Worm (Caenorhabditis elegans) whole organism, early embryonic: ENCODE results near the gene sto-4.
A peak's percentile ranks its signal among the peaks of the same experiment; 100 is the strongest.

ENCODE experiments used
- B0310.2 ChIP-seq: sonication (generic microtip); optimal IDR thresholded peaks from 2 replicates; lab custom pipeline; 2016; ENCODE audit warnings: mild to moderate bottlenecking, missing genetic modification characterization, missing compliant biosample characterization
- F13C5.2 ChIP-seq: sonication (generic microtip); optimal IDR thresholded peaks from 2 replicates; lab custom pipeline; 2017; ENCODE audit warnings: mild to moderate bottlenecking, missing genetic modification characterization, inconsistent platforms, missing compliant biosample characterization
- aly-1 ChIP-seq: sonication (generic microtip); optimal IDR thresholded peaks from 2 replicates; lab custom pipeline; 2016; ENCODE audit warnings: missing genetic modification characterization, missing compliant biosample characterization
- ama-1 ChIP-seq: fragments of 150-350 bp; optimal IDR thresholded peaks from 2 replicates; lab custom pipeline; 2014
- ceh-13 ChIP-seq: fragments of 200-800 bp; sonication (Bioruptor generic); optimal IDR thresholded peaks from 2 replicates; lab custom pipeline; 2018; ENCODE audit warnings: mild to moderate bottlenecking, missing genetic modification characterization, missing compliant biosample characterization
- ceh-36 ChIP-seq: sonication (generic microtip); optimal IDR thresholded peaks from 2 replicates; lab custom pipeline; 2016; ENCODE audit warnings: missing genetic modification characterization, inconsistent platforms, missing compliant biosample characterization
- ets-7 ChIP-seq: sonication (generic microtip); optimal IDR thresholded peaks from 2 replicates; lab custom pipeline; 2016; ENCODE audit warnings: missing genotype, missing genetic modification characterization, missing compliant biosample characterization
- flt-1 ChIP-seq: fragments of 200-800 bp; sonication (Bioruptor generic); IDR thresholded peaks from 2 replicates; pipeline ENCODE4 v1.3.6; 2022; ENCODE audit warnings: missing genetic modification characterization, missing compliant biosample characterization
- hmbx-1 ChIP-seq: sonication (generic microtip); optimal IDR thresholded peaks from 2 replicates; lab custom pipeline; 2016; ENCODE audit warnings: mild to moderate bottlenecking, missing genetic modification characterization, missing compliant biosample characterization
- hmg-4 ChIP-seq: fragments of 200-800 bp; sonication (Bioruptor generic); optimal IDR thresholded peaks from 2 replicates; lab custom pipeline; 2018; ENCODE audit warnings: mild to moderate bottlenecking, missing genetic modification characterization, missing compliant biosample characterization
- hnd-1 ChIP-seq: sonication (generic microtip); optimal IDR thresholded peaks from 2 replicates; lab custom pipeline; 2016; ENCODE audit warnings: missing genetic modification characterization, missing compliant biosample characterization
- pes-1 ChIP-seq: fragments of 200-800 bp; sonication (Bioruptor generic); IDR thresholded peaks from 2 replicates; pipeline ENCODE4 v1.3.6; 2022; ENCODE audit warnings: missing genetic modification reagents, missing genetic modification characterization, missing compliant biosample characterization
- scrt-1 ChIP-seq: fragments of 200-800 bp; sonication (Bioruptor generic); IDR thresholded peaks from 2 replicates; pipeline ENCODE4 v1.3.6; 2022; ENCODE audit warnings: missing genetic modification characterization, missing compliant biosample characterization
- sea-1 ChIP-seq: fragments of 200-800 bp; sonication (Bioruptor generic); conservative IDR thresholded peaks from 2 replicates; pipeline ENCODE4 v1.3.6; 2022; ENCODE audit warnings: missing genetic modification characterization, missing compliant biosample characterization
- tbx-11 ChIP-seq: fragments of 200-800 bp; sonication (Bioruptor generic); IDR thresholded peaks from 2 replicates; pipeline ENCODE4 v1.3.6; 2022; ENCODE audit warnings: missing genetic modification characterization, missing compliant biosample characterization
- tbx-37 ChIP-seq: fragments of 200-800 bp; sonication (Bioruptor generic); conservative IDR thresholded peaks from 2 replicates; pipeline ENCODE4 v1.3.6; 2022; ENCODE audit warnings: missing genetic modification reagents, missing genetic modification characterization, missing compliant biosample characterization
- tra-4 ChIP-seq: sonication (generic microtip); optimal IDR thresholded peaks from 2 replicates; lab custom pipeline; 2017; ENCODE audit warnings: missing genetic modification characterization, missing compliant biosample characterization

sto-4 gene

ce11 chrX:11640463-11640995 lies 3.4 kb upstream of the sto-4 start:
- TF ChIP-seq tbx-37 (GFP tag; lab: Robert Waterston, UW), result no peak

DNA sequence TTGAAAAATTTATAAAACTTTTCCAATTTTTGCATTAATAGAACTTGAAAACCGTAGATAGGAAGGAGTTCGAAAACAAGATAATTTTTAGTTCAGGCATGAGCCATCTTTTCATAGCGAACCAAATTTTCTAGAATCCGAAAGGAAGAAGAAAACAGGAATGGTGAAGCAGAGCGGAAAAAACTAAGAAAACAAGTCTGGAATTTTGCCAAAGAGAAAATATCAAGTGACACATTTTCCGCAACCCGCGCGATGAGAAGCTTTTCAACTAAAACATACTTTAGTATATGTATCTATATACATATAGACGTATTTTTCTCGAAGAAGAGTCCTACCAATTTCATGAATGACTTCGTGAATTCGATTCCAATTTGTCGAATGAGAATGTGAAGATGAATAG lies 2.4 kb upstream of the sto-4 start:
- TF ChIP-seq tbx-11 (GFP tag; lab: Robert Waterston, UW) (no peak), tra-4 (tag; lab: Kevin White, UChicago) (no peak), ceh-13 (GFP tag; lab: Kevin White, UChicago) (no peak), sea-1 (GFP tag; lab: Robert Waterston, UW) (no peak), flt-1 (GFP tag; lab: Robert Waterston, UW) (no peak), scrt-1 (GFP tag; lab: Robert Waterston, UW) (no peak), ama-1 (lab: Kevin White, UChicago) (no peak), ceh-36 (no peak), F13C5.2 (tag; lab: Kevin White, UChicago) (no peak), hnd-1 (tag; lab: Kevin White, UChicago) (no peak), pes-1 (GFP tag; lab: Robert Waterston, UW) (no peak), aly-1 (tag; lab: Kevin White, UChicago) (no peak), B0310.2 (tag; lab: Kevin White, UChicago) (no peak), hmbx-1 (tag; lab: Kevin White, UChicago) (no peak), tbx-37 (GFP tag; lab: Robert Waterston, UW) (no peak), ets-7 (tag; lab: Kevin White, UChicago) (no peak), hmg-4 (no peak)

ce11 chrX:11645517-11645916 lies 1.6 kb downstream of the sto-4 start:
- TF ChIP-seq F13C5.2 (tag; lab: Kevin White, UChicago) (no peak), hmg-4 (no peak), hmbx-1 (tag; lab: Kevin White, UChicago) (no peak), tra-4 (tag; lab: Kevin White, UChicago) (no peak), B0310.2 (tag; lab: Kevin White, UChicago) (no peak), tbx-37 (GFP tag; lab: Robert Waterston, UW) (0 out of 2 replicates have a peak, but pooled peaks have one; percentile 23), ama-1 (lab: Kevin White, UChicago) (no peak), ets-7 (tag; lab: Kevin White, UChicago) (no peak), pes-1 (GFP tag; lab: Robert Waterston, UW) (peak; percentile 70), aly-1 (tag; lab: Kevin White, UChicago) (no peak), scrt-1 (GFP tag; lab: Robert Waterston, UW) (0 out of 2 replicates have a peak, but pooled peaks have one; percentile 19), ceh-36 (no peak), hnd-1 (tag; lab: Kevin White, UChicago) (no peak), tbx-11 (GFP tag; lab: Robert Waterston, UW) (no peak)

DNA sequence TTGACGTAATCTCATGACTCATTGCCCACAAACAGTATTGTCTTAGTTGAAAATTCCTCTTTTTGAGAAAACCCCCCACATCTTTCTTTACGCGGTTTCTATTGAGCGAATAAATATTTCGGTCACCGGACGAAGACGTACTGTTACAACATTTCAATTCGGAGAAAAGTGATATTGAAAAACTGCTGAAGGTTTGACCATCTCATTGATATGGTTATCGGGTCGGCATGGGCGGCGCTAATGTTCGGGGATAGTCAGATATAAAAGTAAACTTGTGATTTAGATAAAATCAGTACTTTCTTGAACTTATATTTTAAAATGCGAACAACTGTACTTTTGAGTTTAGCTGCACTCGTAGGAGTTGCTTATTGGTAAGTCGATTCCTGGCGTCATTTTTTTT lies 3.2 kb downstream of the sto-4 start, which contains the start of gene T04F8.8:
Gene T04F8.8, plus strand, starts transcription at position 301 of the 400 bp plus-strand sequence.
- TF ChIP-seq tbx-11 (GFP tag; lab: Robert Waterston, UW), result no peak
- no peak for TF ChIP-seq tra-4 (tag; lab: Kevin White, UChicago)
- no peak for TF ChIP-seq ama-1 (lab: Kevin White, UChicago)
- TF ChIP-seq ceh-36, result no peak
- no peak for TF ChIP-seq pes-1 (GFP tag; lab: Robert Waterston, UW)
- TF ChIP-seq tbx-37 (GFP tag; lab: Robert Waterston, UW), result no peak
- no peak for TF ChIP-seq B0310.2 (tag; lab: Kevin White, UChicago)
- TF ChIP-seq hnd-1 (tag; lab: Kevin White, UChicago), result no peak
- TF ChIP-seq ceh-13 (GFP tag; lab: Kevin White, UChicago), result no peak
- no peak for TF ChIP-seq flt-1 (GFP tag; lab: Robert Waterston, UW)
- no peak for TF ChIP-seq sea-1 (GFP tag; lab: Robert Waterston, UW)
- TF ChIP-seq scrt-1 (GFP tag; lab: Robert Waterston, UW), result no peak
- no peak for TF ChIP-seq hmbx-1 (tag; lab: Kevin White, UChicago)
- TF ChIP-seq aly-1 (tag; lab: Kevin White, UChicago), result no peak

DNA sequence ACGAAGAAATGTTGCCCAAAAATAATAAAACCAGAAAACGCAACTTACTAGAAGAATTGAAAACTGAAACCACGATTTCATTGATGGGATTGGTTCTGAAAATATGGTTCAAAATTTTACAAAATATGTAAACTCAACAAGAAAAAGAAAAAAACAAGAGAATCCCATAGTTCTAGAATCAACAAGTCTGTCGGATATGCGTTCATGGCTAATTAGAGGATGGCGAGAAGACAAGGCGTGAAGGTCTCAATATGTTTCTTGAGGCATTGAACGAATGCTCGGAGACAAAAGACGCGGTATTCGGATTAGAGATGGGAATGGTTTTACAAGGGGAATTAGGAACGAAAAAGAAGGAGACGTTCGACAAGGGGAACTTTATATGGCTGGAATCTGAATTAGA lies 6.8 kb downstream of the sto-4 start, which contains the start of gene cutl-11:
Gene cutl-11, minus strand, starts transcription at position 101 of the 400 bp plus-strand sequence.
- TF ChIP-seq tra-4 (tag; lab: Kevin White, UChicago), result no peak
- TF ChIP-seq tbx-37 (GFP tag; lab: Robert Waterston, UW), result no peak

DNA sequence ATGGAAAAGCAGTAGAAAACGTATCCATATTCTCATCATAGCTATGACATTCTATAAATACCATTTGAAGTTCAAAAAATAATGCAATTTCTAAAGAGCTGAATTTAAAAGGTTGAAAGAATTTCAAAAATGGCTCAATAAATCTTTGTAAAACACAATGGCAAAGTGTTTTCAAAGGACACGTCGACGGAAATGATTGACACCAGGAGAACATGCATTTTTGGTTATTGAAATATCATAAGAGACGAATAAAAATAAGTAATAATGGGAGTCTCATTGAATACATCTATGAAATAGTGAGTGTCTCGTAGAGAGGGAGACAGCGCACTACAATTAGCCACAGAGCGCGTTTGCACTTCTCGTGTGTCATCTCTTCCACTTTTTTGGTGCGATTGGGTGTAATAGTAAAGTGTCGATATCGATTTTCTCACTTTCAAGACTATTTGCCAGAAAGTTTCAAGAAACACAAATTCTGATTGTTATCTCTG lies 12.6 kb downstream of the sto-4 start, which contains the start of gene T04F8.2:
Gene T04F8.2, minus strand, starts transcription at position 51 of the 488 bp plus-strand sequence.
- TF ChIP-seq hmg-4 (no peak), ama-1 (lab: Kevin White, UChicago) (no peak), aly-1 (tag; lab: Kevin White, UChicago) (no peak), ets-7 (tag; lab: Kevin White, UChicago) (no peak), tbx-37 (GFP tag; lab: Robert Waterston, UW) (no peak), hmbx-1 (tag; lab: Kevin White, UChicago) (no peak), ceh-13 (GFP tag; lab: Kevin White, UChicago) (no peak), ceh-36 (no peak), tra-4 (tag; lab: Kevin White, UChicago) (no peak), F13C5.2 (tag; lab: Kevin White, UChicago) (no peak), hnd-1 (tag; lab: Kevin White, UChicago) (no peak)

ce11 chrX:11658331-11658730 lies 14.4 kb downstream of the sto-4 start, which contains the start of gene T04F8.3:
Gene T04F8.3 (plus strand): TSS chrX:11658631.
- no peak for TF ChIP-seq pes-1 (GFP tag; lab: Robert Waterston, UW)
- TF ChIP-seq ets-7 (tag; lab: Kevin White, UChicago), result no peak
- TF ChIP-seq tbx-37 (GFP tag; lab: Robert Waterston, UW), result no peak
- no peak for TF ChIP-seq F13C5.2 (tag; lab: Kevin White, UChicago)
- no peak for TF ChIP-seq sea-1 (GFP tag; lab: Robert Waterston, UW)
- no peak for TF ChIP-seq ceh-36
- no peak for TF ChIP-seq hmbx-1 (tag; lab: Kevin White, UChicago)
- no peak for TF ChIP-seq hmg-4
- no peak for TF ChIP-seq hnd-1 (tag; lab: Kevin White, UChicago)
- no peak for TF ChIP-seq ceh-13 (GFP tag; lab: Kevin White, UChicago)
- no peak for TF ChIP-seq tra-4 (tag; lab: Kevin White, UChicago)
- no peak for TF ChIP-seq ama-1 (lab: Kevin White, UChicago)
- no peak for TF ChIP-seq flt-1 (GFP tag; lab: Robert Waterston, UW)
- no peak for TF ChIP-seq tbx-11 (GFP tag; lab: Robert Waterston, UW)
- TF ChIP-seq aly-1 (tag; lab: Kevin White, UChicago), result no peak
- TF ChIP-seq B0310.2 (tag; lab: Kevin White, UChicago), result no peak
- no peak for TF ChIP-seq scrt-1 (GFP tag; lab: Robert Waterston, UW)
